Worm (Caenorhabditis elegans): ENCODE measurements around the gene pat-9.

DNA sequence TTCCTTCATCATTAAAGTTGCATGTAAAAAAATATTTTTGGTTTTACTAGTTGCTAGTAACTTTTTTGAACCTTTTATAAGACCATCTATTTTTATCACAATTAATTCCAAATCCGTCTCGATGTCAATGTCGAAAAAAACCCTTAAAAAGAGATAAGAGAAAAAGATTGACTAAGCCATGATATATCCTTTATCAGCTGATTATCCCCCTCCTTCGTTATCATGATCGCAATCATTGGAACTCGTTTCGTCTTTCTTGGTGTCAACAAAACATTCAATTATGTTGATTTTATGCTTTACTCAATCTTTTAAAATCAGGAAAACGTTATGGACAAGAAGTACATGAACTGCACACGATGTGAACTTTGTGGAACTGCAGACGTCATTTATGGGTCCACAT is 21.4 kb downstream of the pat-9 start, which contains the start of gene K08B5.1:
- TF ChIP-seq ceh-6 (GFP tag; optimal IDR thresholded peaks at IDR 0.05) (no peak), nhr-11 (tag; optimal IDR thresholded peaks at IDR 0.05) (no peak), ama-1 (optimal IDR thresholded peaks at IDR 0.05) (no peak), zip-5 (tag; optimal IDR thresholded peaks at IDR 0.05) (no peak), ahr-1 (tag; optimal IDR thresholded peaks at IDR 0.05) (no peak), dve-1 (tag; optimal IDR thresholded peaks at IDR 0.05) (no peak)

Data from whole organism, late embryonic.